Fruit fly (Drosophila melanogaster) whole organism, embryonic: ENCODE data around the gene NFAT.

Experiments
- CG30431 ChIP-seq: fragments of 200-800 bp; sonication (Bioruptor generic); optimal IDR thresholded peaks from 2 replicates; lab custom pipeline; 2017; ENCODE audit warnings: missing biosample characterization, missing genetic modification characterization
- Myb ChIP-seq: fragments of 200-800 bp; sonication (Bioruptor generic); optimal IDR thresholded peaks from 2 replicates; lab custom pipeline; 2016; ENCODE audit warnings: missing biosample characterization, missing genetic modification characterization
- esg ChIP-seq: fragments of 200-800 bp; sonication (Bioruptor generic); conservative IDR thresholded peaks from 2 replicates; pipeline ENCODE4 v1.3.6; 2022; ENCODE audit warnings: missing biosample characterization, missing genetic modification characterization
- gro ChIP-seq: fragments of 200-800 bp; sonication (Bioruptor generic); optimal IDR thresholded peaks from 2 replicates; lab custom pipeline; 2016; ENCODE audit warnings: missing biosample characterization, missing genetic modification characterization
- sug ChIP-seq: fragments of 200-800 bp; optimal IDR thresholded peaks from 2 replicates; lab custom pipeline; 2019; ENCODE audit warnings: missing biosample characterization, mild to moderate bottlenecking, missing genetic modification characterization, moderate library complexity

- TF ChIP-seq CG30431 (GFP tag; lab: Kevin White, UChicago): no peak
- TF ChIP-seq sug (tag; lab: Kevin White, UChicago): no peak
- TF ChIP-seq esg (GFP tag; lab: Robert Waterston, UW): no peak
- no peak for TF ChIP-seq gro (GFP tag; lab: Kevin White, UChicago)
- no peak for TF ChIP-seq Myb (GFP tag; lab: Kevin White, UChicago)
These were observed 44.8 kb downstream of the NFAT start, which contains the start of gene CG15760 for dm6 chrX:13669366-13669765.
